Worm (Caenorhabditis elegans) whole organism, dauer: ENCODE data around the gene dgtr-1.

ENCODE experiments used
- unc-62 ChIP-seq: sonication (generic microtip); optimal IDR thresholded peaks from 2 replicates; lab custom pipeline; 2017; ENCODE audit warnings: missing biosample characterization, missing genetic modification reagents, missing genetic modification characterization

The dgtr-1 gene

ce11 chrV:6515344-6515743, 18.4 kb downstream of the dgtr-1 start:
- no peak for TF ChIP-seq unc-62 (GFP tag; lab: Kevin White, UChicago)

DNA sequence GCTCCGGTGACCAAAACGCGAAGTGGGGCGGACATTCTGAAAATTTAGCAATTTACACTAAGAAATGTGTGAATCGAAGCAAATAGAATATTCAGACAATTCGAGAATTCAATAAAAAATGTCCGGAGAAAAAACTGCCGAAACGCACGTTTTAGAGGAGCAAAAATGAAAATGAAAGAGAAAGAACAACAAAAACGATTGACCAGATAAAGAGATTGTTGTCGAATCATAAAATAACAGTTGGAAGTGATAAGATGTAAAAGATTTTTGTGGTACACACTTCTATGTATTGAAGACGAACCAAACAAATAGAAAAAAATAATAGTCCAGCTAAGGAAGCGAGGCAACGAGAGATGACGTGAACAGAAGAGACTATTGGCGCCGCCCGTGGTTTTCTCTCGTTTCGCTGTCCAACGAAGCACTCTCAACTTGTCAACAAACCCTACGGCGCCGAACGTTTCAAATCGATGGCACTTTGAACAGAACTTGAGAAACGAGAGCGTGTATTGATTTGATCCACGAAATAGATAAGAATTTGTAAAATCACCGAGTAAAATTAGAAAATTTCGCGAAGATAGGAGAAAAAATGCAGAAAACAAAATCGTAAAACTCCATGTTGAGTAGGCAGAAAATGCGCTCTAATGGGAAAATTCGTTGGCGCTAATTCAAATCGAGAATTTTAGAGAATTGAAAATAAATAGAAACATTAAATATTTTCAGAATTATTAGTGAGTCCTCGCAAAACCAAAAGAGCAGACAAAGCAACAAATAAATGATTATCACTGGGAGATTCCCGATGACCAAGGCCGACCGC, 19.8 kb downstream of the dgtr-1 start, which contains the start of gene mdh-1:
Gene mdh-1 (minus strand): TSS at position 36 of the 814 bp plus-strand sequence.
- no peak for TF ChIP-seq unc-62 (GFP tag; lab: Kevin White, UChicago)

DNA sequence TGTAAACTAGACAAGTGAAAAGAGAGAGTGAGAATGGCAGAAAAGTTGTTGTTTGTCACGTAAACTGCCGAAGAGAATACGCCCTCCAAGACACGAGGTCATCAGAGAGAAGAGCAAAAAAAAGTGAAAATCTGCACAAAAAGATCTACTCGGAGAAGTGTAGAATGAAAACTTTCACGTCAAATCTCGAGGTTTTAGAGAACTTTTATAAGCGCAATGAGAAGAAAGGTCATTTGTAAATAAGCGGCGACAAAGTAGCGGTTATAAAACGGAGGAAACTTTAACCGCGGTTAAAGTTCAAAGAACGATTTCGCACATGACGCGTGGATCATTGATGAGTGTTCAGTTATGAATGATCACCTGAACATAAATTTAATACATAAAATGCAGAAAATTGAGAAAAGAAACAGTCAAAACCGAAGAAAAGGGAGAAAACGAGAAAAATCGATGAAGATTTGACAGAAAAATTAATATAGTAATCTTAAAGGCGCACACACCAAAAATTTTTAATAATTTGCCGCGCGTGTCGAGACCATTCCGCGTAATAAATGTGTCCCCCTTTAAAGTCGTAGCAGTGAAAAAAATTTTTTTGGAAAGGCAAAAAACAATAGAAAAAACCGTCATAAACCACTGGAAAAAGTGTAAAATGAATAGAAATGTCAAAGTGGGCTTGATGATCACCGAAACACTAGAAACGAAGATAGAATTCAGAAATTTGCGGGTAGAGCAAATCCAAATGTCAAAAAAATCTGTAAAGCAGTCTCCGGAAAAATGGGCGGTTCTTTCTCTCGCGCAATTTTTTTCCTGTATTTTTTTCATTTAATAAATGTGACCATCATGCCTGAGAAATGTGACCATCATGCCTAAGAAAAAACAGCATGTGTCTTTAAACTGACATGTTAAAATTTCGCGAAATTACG, 20.7 kb downstream of the dgtr-1 start:
- no peak for TF ChIP-seq unc-62 (GFP tag; lab: Kevin White, UChicago)

- TF ChIP-seq unc-62 (GFP tag; lab: Kevin White, UChicago), result no peak
Measured at ce11 chrV:6518225-6518396, 21.2 kb downstream of the dgtr-1 start, which contains the start of gene F46E10.3. Gene F46E10.3, plus strand, starts transcription at chrV:6518297.

DNA sequence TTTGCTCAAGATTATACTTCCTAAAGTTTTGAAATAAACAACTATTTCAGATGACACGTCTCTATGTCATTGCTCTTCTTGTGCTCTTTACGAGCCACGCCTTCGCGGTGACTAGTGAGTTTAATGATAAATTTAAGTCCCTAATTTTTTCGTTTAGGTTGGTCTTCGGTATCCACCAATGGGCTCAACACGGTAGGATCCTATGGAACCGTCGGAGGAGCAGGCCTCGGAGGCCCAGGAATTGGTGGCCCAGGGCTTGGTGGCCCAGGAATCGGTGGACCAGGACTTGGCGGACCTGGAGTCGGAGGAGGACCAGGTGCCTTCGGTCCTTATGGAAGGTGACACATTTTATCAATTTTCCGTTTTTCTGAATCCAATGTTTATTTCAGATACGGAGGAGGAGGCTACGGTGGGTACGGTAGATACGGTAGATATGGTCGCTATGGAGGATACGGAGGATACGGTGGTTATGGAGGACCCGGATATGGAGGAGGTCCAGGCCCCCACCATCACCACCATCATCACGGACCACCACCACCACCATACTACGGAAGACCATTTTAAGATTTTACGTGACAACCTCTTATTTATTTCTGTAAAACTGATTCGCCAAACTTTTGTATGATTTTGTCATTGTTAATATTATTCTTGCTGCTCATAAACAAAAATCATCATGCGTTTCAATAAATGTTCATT, 23.6 kb downstream of the dgtr-1 start, which contains the start of the genes F46E10.2 and F46E10.18:
Gene F46E10.2 (plus strand): TSS at position 51 of the 696 bp plus-strand sequence.
Gene F46E10.18 (plus strand): TSS at position 646 of the 696 bp plus-strand sequence.
- TF ChIP-seq unc-62 (GFP tag; lab: Kevin White, UChicago), result no peak

DNA sequence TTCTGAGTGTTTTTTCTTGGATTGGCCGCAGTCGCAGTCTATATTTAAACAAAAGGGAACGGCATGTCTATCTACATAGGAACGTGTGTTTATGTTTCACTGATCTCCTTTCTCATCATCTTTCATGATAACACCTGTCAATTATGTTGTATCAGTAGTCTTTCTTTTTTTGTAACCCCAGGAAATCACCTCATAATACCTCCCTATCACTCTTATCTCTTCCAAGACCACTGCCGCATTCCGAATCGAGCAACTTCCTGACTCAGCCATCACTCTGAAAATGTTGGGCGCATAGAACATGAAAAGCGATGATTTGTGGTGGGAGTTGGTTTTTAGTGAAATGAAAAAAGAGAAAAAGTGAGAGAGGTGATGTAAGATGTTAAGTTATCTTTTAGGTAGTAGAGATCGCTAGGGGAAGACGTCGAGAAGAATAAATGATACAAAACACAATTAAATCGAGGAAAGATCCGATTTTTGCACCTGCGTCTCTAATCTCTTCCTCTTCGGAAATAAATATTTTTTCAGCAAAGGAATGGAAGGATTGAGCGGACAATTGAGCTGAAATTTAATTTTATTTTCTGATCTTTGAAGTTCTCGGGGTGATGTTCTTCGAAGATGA, 26.1 kb downstream of the dgtr-1 start:
- no peak for TF ChIP-seq unc-62 (GFP tag; lab: Kevin White, UChicago)

- TF ChIP-seq unc-62 (GFP tag; lab: Kevin White, UChicago), result no peak
Measured at ce11 chrV:6524757-6525156, 27.8 kb downstream of the dgtr-1 start, which contains the start of gene acs-1. Gene acs-1, plus strand, starts transcription at chrV:6524989.

DNA sequence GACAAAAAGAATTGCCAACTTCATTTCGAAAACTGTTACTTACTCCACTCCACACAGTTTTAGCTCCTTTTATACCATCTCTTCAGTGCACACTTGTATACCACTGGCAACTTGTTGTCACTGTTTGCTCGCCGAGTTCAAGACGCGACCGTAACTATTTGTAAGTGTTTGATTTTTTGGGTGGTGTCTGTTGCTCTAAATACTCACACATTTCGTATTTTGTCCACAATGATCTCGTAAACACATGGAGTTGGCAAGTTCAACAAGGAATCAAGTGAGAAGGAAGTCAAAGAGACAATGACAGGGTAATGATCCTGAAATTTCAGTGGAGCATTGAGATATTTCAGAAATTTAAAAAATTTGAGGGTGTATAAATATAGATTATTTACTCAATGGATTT, 36.1 kb downstream of the dgtr-1 start, which contains the start of gene hpo-26:
Gene hpo-26 (minus strand): TSS at position 31 of the 400 bp plus-strand sequence.
- TF ChIP-seq unc-62 (GFP tag; lab: Kevin White, UChicago), result no peak

DNA sequence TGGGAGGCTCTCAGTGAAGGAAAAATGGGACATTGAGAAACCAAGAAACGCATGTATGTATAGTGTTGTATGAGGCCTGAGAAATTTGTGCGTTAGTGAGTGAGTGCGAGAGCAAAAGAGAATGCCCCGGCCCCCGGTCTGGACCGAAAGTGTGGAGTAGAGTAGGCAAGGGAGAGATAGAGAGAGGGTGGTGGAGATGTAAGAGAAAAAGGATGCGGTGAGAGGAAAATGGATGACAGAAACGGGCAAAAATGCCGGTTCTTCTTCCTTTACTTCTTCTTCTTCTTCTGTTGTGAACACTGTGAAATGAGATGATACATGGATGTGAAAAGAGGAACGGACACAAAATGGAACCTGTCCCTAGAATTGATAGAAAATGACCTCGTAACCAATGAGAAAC, 41.4 kb downstream of the dgtr-1 start:
- no peak for TF ChIP-seq unc-62 (GFP tag; lab: Kevin White, UChicago)

ce11 chrV:6541875-6542274, 45.0 kb downstream of the dgtr-1 start:
- TF ChIP-seq unc-62 (GFP tag; lab: Kevin White, UChicago), result no peak

DNA sequence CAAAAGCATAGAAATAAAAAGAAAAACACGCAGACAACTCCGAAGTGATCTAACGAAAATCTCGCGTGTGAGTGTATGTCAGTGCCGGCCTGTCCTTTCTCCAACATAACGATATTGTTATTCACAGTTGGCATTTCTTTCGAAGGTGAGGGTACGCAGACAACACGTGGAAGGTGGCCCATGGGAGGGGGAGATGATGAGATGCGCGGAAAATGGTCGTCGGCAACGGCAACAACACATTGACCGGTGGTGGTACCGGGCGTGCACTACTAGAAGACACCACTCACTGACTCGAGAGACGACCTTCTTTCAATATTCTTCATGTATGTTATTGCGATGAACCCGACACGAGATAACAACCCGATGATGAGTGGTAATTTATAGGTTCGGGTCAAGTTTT, 48.1 kb downstream of the dgtr-1 start:
- no peak for TF ChIP-seq unc-62 (GFP tag; lab: Kevin White, UChicago)

- TF ChIP-seq unc-62 (GFP tag; lab: Kevin White, UChicago), result no peak
Measured at ce11 chrV:6546450-6547171, 49.7 kb downstream of the dgtr-1 start, which contains the start of gene dre-1. Gene dre-1, minus strand, starts transcription at chrV:6546500.
